Worm (Caenorhabditis elegans) whole organism, L4 larva: ENCODE data around the gene Y73B6A.1.

Source experiments
- F26F4.8 ChIP-seq: fragments of 200-800 bp; sonication (Bioruptor generic); conservative IDR thresholded peaks from 2 replicates; pipeline ENCODE4 v1.3.6; 2022; ENCODE audit warnings: missing genetic modification characterization, missing compliant biosample characterization
- F37D6.2 ChIP-seq: sonication (generic microtip); optimal IDR thresholded peaks from 2 replicates; lab custom pipeline; 2016; ENCODE audit warnings: mild to moderate bottlenecking, missing genetic modification characterization, missing compliant biosample characterization
- F49E8.2 ChIP-seq: sonication (generic microtip); optimal IDR thresholded peaks from 2 replicates; lab custom pipeline; 2016; ENCODE audit warnings: missing compliant biosample characterization, mild to moderate bottlenecking, missing genetic modification characterization, borderline replicate concordance
- R02D3.7 ChIP-seq: fragments of 150-350 bp; sonication (generic microtip); optimal IDR thresholded peaks from 3 replicates; lab custom pipeline; 2014; ENCODE audit warnings: missing biosample characterization, missing genetic modification characterization
- T26A8.4 ChIP-seq: fragments of 200-800 bp; sonication (Bioruptor generic); IDR thresholded peaks from 2 replicates; pipeline ENCODE4 v1.3.6; 2022; ENCODE audit warnings: missing genetic modification characterization, missing compliant biosample characterization
- Y48G9A.11 ChIP-seq: fragments of 200-800 bp; sonication (Bioruptor generic); IDR thresholded peaks from 2 replicates; pipeline ENCODE4 v1.3.6; 2022; ENCODE audit warnings: missing genetic modification reagents, missing genetic modification characterization, missing compliant biosample characterization
- Y75B8A.6 ChIP-seq: fragments of 200-800 bp; sonication (Bioruptor generic); IDR thresholded peaks from 2 replicates; pipeline ENCODE4 v1.3.6; 2022; ENCODE audit warnings: missing genetic modification reagents, missing genetic modification characterization, missing compliant biosample characterization
- aha-1 ChIP-seq: fragments of 150-350 bp; peaks from one replicate; lab custom pipeline; 2014; ENCODE audit warnings: missing biosample characterization, missing genetic modification characterization
- aly-2 ChIP-seq: sonication (generic microtip); optimal IDR thresholded peaks from 2 replicates; lab custom pipeline; 2018; ENCODE audit warnings: missing biosample characterization, missing genetic modification characterization
- ama-1 ChIP-seq: fragments of 150-350 bp; optimal IDR thresholded peaks from 2 replicates; lab custom pipeline; 2014; ENCODE audit warnings: inconsistent platforms, mixed read lengths
- ceh-44 ChIP-seq: fragments of 200-800 bp; sonication (Bioruptor generic); IDR thresholded peaks from 2 replicates; pipeline ENCODE4 v1.3.6; 2022; ENCODE audit warnings: missing genetic modification reagents, missing genetic modification characterization, missing compliant biosample characterization
- ceh-82 ChIP-seq: sonication (generic microtip); optimal IDR thresholded peaks from 2 replicates; lab custom pipeline; 2017; ENCODE audit warnings: missing biosample characterization, missing genetic modification characterization
- ctbp-1 ChIP-seq: fragments of 200-800 bp; sonication (Bioruptor generic); IDR thresholded peaks from 2 replicates; pipeline ENCODE4 v1.3.6; 2022; ENCODE audit warnings: missing genetic modification reagents, missing genetic modification characterization, missing compliant biosample characterization
- daf-12 ChIP-seq: fragments of 150-350 bp; optimal IDR thresholded peaks from 2 replicates; lab custom pipeline; 2014; ENCODE audit warnings: missing biosample characterization, missing genetic modification reagents, missing genetic modification characterization
- dmd-6 ChIP-seq: fragments of 200-800 bp; sonication (Bioruptor generic); IDR thresholded peaks from 2 replicates; pipeline ENCODE4 v1.3.6; 2022; ENCODE audit warnings: missing genetic modification reagents, missing genetic modification characterization, missing compliant biosample characterization
- duxl-1 ChIP-seq: sonication (generic microtip); optimal IDR thresholded peaks from 2 replicates; lab custom pipeline; 2016; ENCODE audit warnings: mild to moderate bottlenecking, missing genetic modification characterization, moderate library complexity, missing compliant biosample characterization; ENCODE audit not compliant: poor library complexity
- dve-1 ChIP-seq: sonication (generic microtip); optimal IDR thresholded peaks from 2 replicates; lab custom pipeline; 2017; ENCODE audit warnings: antibody characterized with exemption, mild to moderate bottlenecking, missing genetic modification characterization, missing compliant biosample characterization; ENCODE audit not compliant: insufficient read depth
- hlh-11 ChIP-seq: fragments of 200-800 bp; sonication (Bioruptor generic); optimal IDR thresholded peaks from 2 replicates; lab custom pipeline; 2018; ENCODE audit warnings: mild to moderate bottlenecking, missing genetic modification characterization, missing compliant biosample characterization
- jun-1 ChIP-seq: fragments of 150-350 bp; optimal IDR thresholded peaks from 2 replicates; lab custom pipeline; 2014; ENCODE audit warnings: missing biosample characterization, missing genetic modification reagents, missing genetic modification characterization
- lin-1 ChIP-seq: fragments of 200-800 bp; sonication (Bioruptor generic); IDR thresholded peaks from 2 replicates; pipeline ENCODE4 v1.3.6; 2022; ENCODE audit warnings: missing genetic modification reagents, missing genetic modification characterization, missing compliant biosample characterization
- lin-29 ChIP-seq: fragments of 200-800 bp; sonication (Bioruptor generic); IDR thresholded peaks from 2 replicates; pipeline ENCODE4 v1.3.6; 2022; ENCODE audit warnings: missing genetic modification reagents, missing genetic modification characterization, missing compliant biosample characterization
- lin-39 ChIP-seq: fragments of 150-350 bp; optimal IDR thresholded peaks from 2 replicates; lab custom pipeline; 2014; ENCODE audit warnings: missing biosample characterization, missing genetic modification reagents, missing genetic modification characterization
- madf-9 ChIP-seq: fragments of 200-800 bp; sonication (Bioruptor generic); conservative IDR thresholded peaks from 2 replicates; pipeline ENCODE4 v1.3.6; 2022; ENCODE audit warnings: missing genetic modification reagents, missing genetic modification characterization, missing compliant biosample characterization
- mdl-1 ChIP-seq, 2 experiments: fragments of 150-350 bp in 1 of 2; sonication (generic microtip) in 1 of 2; optimal IDR thresholded peaks; 2 replicates each; lab custom pipeline; 2014 to 2017; ENCODE audit warnings: missing biosample characterization in 2 of 2, missing genetic modification characterization in 2 of 2
- mdt-29 ChIP-seq: fragments of 200-800 bp; sonication (Bioruptor generic); IDR thresholded peaks from 2 replicates; pipeline ENCODE4 v1.3.6; 2022; ENCODE audit warnings: missing genetic modification reagents, missing genetic modification characterization, missing compliant biosample characterization
- mes-2 ChIP-seq: sonication (generic microtip); optimal IDR thresholded peaks from 2 replicates; lab custom pipeline; 2016; ENCODE audit warnings: missing genotype, mild to moderate bottlenecking, missing genetic modification characterization, missing compliant biosample characterization; ENCODE audit not compliant: poor library complexity, severe bottlenecking
- mxl-2 ChIP-seq: fragments of 200-800 bp; sonication (Bioruptor generic); conservative IDR thresholded peaks from 2 replicates; pipeline ENCODE4 v1.3.6; 2022; ENCODE audit warnings: missing genetic modification reagents, missing genetic modification characterization, missing compliant biosample characterization
- mxl-3 ChIP-seq: fragments of 200-800 bp; sonication (Bioruptor generic); optimal IDR thresholded peaks from 2 replicates; lab custom pipeline; 2018; ENCODE audit warnings: mild to moderate bottlenecking, missing genetic modification characterization, missing compliant biosample characterization
- nhr-237 ChIP-seq: sonication (generic microtip); optimal IDR thresholded peaks from 2 replicates; lab custom pipeline; 2017; ENCODE audit warnings: missing biosample characterization, missing genetic modification characterization
- nhr-25 ChIP-seq: sonication (generic microtip); optimal IDR thresholded peaks from 2 replicates; lab custom pipeline; 2017; ENCODE audit warnings: missing genetic modification characterization, mild to moderate bottlenecking, missing compliant biosample characterization, antibody characterized with exemption, moderate library complexity, borderline replicate concordance; ENCODE audit not compliant: insufficient read depth
- nhr-28 ChIP-seq: fragments of 150-350 bp; optimal IDR thresholded peaks from 2 replicates; lab custom pipeline; 2014; ENCODE audit warnings: missing biosample characterization, missing genetic modification characterization
- nhr-41 ChIP-seq: fragments of 200-800 bp; sonication (Bioruptor generic); IDR thresholded peaks from 2 replicates; pipeline ENCODE4 v1.3.6; 2022; ENCODE audit warnings: missing genetic modification reagents, missing genetic modification characterization, missing compliant biosample characterization
- nhr-42 ChIP-seq: fragments of 200-800 bp; sonication (Bioruptor generic); IDR thresholded peaks from 2 replicates; pipeline ENCODE4 v1.3.6; 2022; ENCODE audit warnings: missing genetic modification characterization, missing compliant biosample characterization
- nhr-77 ChIP-seq: fragments of 150-350 bp; optimal IDR thresholded peaks from 2 replicates; lab custom pipeline; 2014; ENCODE audit warnings: missing biosample characterization, missing genetic modification characterization
- pqm-1 ChIP-seq: sonication (generic microtip); optimal IDR thresholded peaks from 2 replicates; lab custom pipeline; 2017; ENCODE audit warnings: missing biosample characterization, missing genetic modification characterization
- set-16 ChIP-seq: fragments of 200-800 bp; sonication (Bioruptor generic); IDR thresholded peaks from 2 replicates; pipeline ENCODE4 v1.3.6; 2022; ENCODE audit warnings: missing genetic modification reagents, missing genetic modification characterization, missing compliant biosample characterization
- snpc-1.2 ChIP-seq: fragments of 200-800 bp; sonication (Bioruptor generic); IDR thresholded peaks from 2 replicates; pipeline ENCODE4 v1.3.6; 2022; ENCODE audit warnings: missing genetic modification reagents, missing genetic modification characterization, missing compliant biosample characterization
- snpc-4 ChIP-seq: fragments of 150-350 bp; optimal IDR thresholded peaks from 2 replicates; lab custom pipeline; 2014; ENCODE audit warnings: missing biosample characterization, missing genetic modification characterization
- spr-1 ChIP-seq: sonication (generic microtip); optimal IDR thresholded peaks from 2 replicates; lab custom pipeline; 2016; ENCODE audit warnings: mild to moderate bottlenecking, missing genetic modification characterization, missing compliant biosample characterization
- tag-97 ChIP-seq: fragments of 200-800 bp; sonication (Bioruptor generic); IDR thresholded peaks from 2 replicates; pipeline ENCODE4 v1.3.6; 2022; ENCODE audit warnings: missing genetic modification characterization, missing compliant biosample characterization
- unc-39 ChIP-seq: sonication (generic microtip); optimal IDR thresholded peaks from 2 replicates; lab custom pipeline; 2017; ENCODE audit warnings: missing biosample characterization, missing genetic modification characterization
- unc-62 ChIP-seq, 3 experiments: fragments of 150-350 bp in 1 of 3; sonication (generic microtip); optimal IDR thresholded peaks in 2 of 3; peaks in 1 of 3; 1 replicate in 1 of 3; 2 replicates in 2 of 3; lab custom pipeline; 2014 to 2017; ENCODE audit warnings: missing biosample characterization in 3 of 3, missing genetic modification characterization in 3 of 3, missing genetic modification reagents in 3 of 3, missing genotype in 1 of 3
- vab-7 ChIP-seq: fragments of 200-800 bp; sonication (Bioruptor generic); IDR thresholded peaks from 2 replicates; pipeline ENCODE4 v1.3.6; 2022; ENCODE audit warnings: missing genetic modification reagents, missing genetic modification characterization, missing compliant biosample characterization
- ztf-7 ChIP-seq: fragments of 150-350 bp; optimal IDR thresholded peaks from 2 replicates; lab custom pipeline; 2014; ENCODE audit warnings: missing biosample characterization, missing genetic modification characterization

The Y73B6A.1 gene

ce11 chrIV:6667898-6668297 is at the start of gene Y73B6A.1:
Y73B6A.1 (minus strand) TSS chrIV:6667998.
- no peak for TF ChIP-seq nhr-77 (tag; lab: Kevin White, UChicago)
- no peak for TF ChIP-seq dve-1 (tag; lab: Kevin White, UChicago)
- no peak for TF ChIP-seq daf-12 (tag; lab: Kevin White, UChicago)
- no peak for TF ChIP-seq madf-9 (GFP tag; lab: Robert Waterston, UW)

- TF ChIP-seq F49E8.2 (tag; lab: Kevin White, UChicago) (peak; percentile 93), unc-62 (GFP tag; optimal IDR thresholded peaks at IDR 0.05 in 1 of 2; lab: Kevin White, UChicago) (no peak), unc-62 (tag; optimal IDR thresholded peaks at IDR 0.05; lab: Kevin White, UChicago) (no peak), F26F4.8 (GFP tag; lab: Robert Waterston, UW) (no peak), snpc-4 (tag; lab: Kevin White, UChicago) (peak; percentile 11), ama-1 (peak; percentile 78), mdl-1 (tag; optimal IDR thresholded peaks at IDR 0.05; lab: Kevin White, UChicago) (no peak), lin-29 (GFP tag; lab: Robert Waterston, UW) (no peak), ceh-44 (GFP tag; lab: Robert Waterston, UW) (0 out of 2 replicates have a peak, but pooled peaks have one; percentile 27), nhr-25 (tag; lab: Kevin White, UChicago) (no peak), aly-2 (no peak), lin-1 (GFP tag; lab: Robert Waterston, UW) (no peak), snpc-1.2 (peak; percentile 97), ceh-82 (no peak), pqm-1 (tag; lab: Kevin White, UChicago) (no peak), mes-2 (tag; lab: Kevin White, UChicago) (peak; percentile 32)
- TF ChIP-seq, all 104 proteins: peak for 6
Measured at ce11 chrIV:6664336-6664735, 3.5 kb downstream of the Y73B6A.1 start.

ce11 chrIV:6657519-6658031 is 10.2 kb downstream of the Y73B6A.1 start, which contains the start of gene C01B10.11:
C01B10.11 (plus strand) TSS chrIV:6657981.
- no peak for TF ChIP-seq nhr-237 (tag; lab: Kevin White, UChicago)
- no peak for TF ChIP-seq jun-1
- peak; percentile 3 for TF ChIP-seq hlh-11
- TF ChIP-seq dve-1 (tag; lab: Kevin White, UChicago), result no peak
- no peak for TF ChIP-seq lin-39 (tag; lab: Kevin White, UChicago)
- no peak for TF ChIP-seq ztf-7 (tag; lab: Kevin White, UChicago)
- peak; percentile 26 for TF ChIP-seq aha-1
- peak; percentile 32 for TF ChIP-seq nhr-28 (tag; lab: Kevin White, UChicago)
- TF ChIP-seq nhr-41, result no peak

- no peak for TF ChIP-seq ctbp-1 (GFP tag; lab: Robert Waterston, UW)
- TF ChIP-seq nhr-77 (tag; lab: Kevin White, UChicago), result no peak
- no peak for TF ChIP-seq jun-1
- TF ChIP-seq R02D3.7, result no peak
- TF ChIP-seq spr-1 (tag; lab: Kevin White, UChicago), result no peak
- TF ChIP-seq mes-2 (tag; lab: Kevin White, UChicago), result no peak
- no peak for TF ChIP-seq dmd-6 (GFP tag; lab: Robert Waterston, UW)
- TF ChIP-seq ztf-7 (tag; lab: Kevin White, UChicago), result no peak
- peak; percentile 73 for TF ChIP-seq mxl-3
- TF ChIP-seq mdl-1 (tag; optimal IDR thresholded peaks at IDR 0.05; lab: Kevin White, UChicago), result peak in 1 of 2 experiments; percentile 46
- TF ChIP-seq vab-7 (GFP tag; lab: Robert Waterston, UW), result no peak
- no peak for TF ChIP-seq T26A8.4 (GFP tag; lab: Robert Waterston, UW)
- TF ChIP-seq Y48G9A.11 (GFP tag; lab: Robert Waterston, UW), result no peak
- TF ChIP-seq unc-39 (tag; lab: Kevin White, UChicago), result no peak
- no peak for TF ChIP-seq F49E8.2 (tag; lab: Kevin White, UChicago)
- TF ChIP-seq mdt-29, result no peak
- no peak for TF ChIP-seq duxl-1 (tag; lab: Kevin White, UChicago)
- TF ChIP-seq F37D6.2 (tag; lab: Kevin White, UChicago), result no peak
- no peak for TF ChIP-seq tag-97 (GFP tag; lab: Robert Waterston, UW)
- no peak for TF ChIP-seq unc-62 (GFP tag; optimal IDR thresholded peaks at IDR 0.05 in 1 of 2; lab: Kevin White, UChicago)
- TF ChIP-seq unc-62 (tag; optimal IDR thresholded peaks at IDR 0.05; lab: Kevin White, UChicago), result no peak
- TF ChIP-seq mxl-2 (GFP tag; lab: Robert Waterston, UW), result no peak
- no peak for TF ChIP-seq nhr-42
- no peak for TF ChIP-seq set-16 (GFP tag; lab: Robert Waterston, UW)
- no peak for TF ChIP-seq Y75B8A.6
Measured at ce11 chrIV:6655747-6656146, 12.1 kb downstream of the Y73B6A.1 start.
